Worm (Caenorhabditis elegans) whole organism, midembryonic: ENCODE results near the gene folt-3.

Source experiments
- T22C8.4 ChIP-seq: fragments of 200-800 bp; sonication (Bioruptor generic); IDR thresholded peaks from 2 replicates; pipeline ENCODE4 v1.3.6; 2022; ENCODE audit warnings: missing genetic modification characterization, missing compliant biosample characterization
- cog-1 ChIP-seq: sonication (generic microtip); optimal IDR thresholded peaks from 2 replicates; lab custom pipeline; 2016; ENCODE audit warnings: missing genetic modification characterization, missing compliant biosample characterization
- flt-1 ChIP-seq: fragments of 200-800 bp; sonication (Bioruptor generic); IDR thresholded peaks from 2 replicates; pipeline ENCODE4 v1.3.6; 2022; ENCODE audit warnings: missing genetic modification characterization, missing compliant biosample characterization
- klf-2 ChIP-seq: fragments of 200-800 bp; sonication (Bioruptor generic); conservative IDR thresholded peaks from 2 replicates; pipeline ENCODE4 v1.3.6; 2022; ENCODE audit warnings: missing genetic modification reagents, missing genetic modification characterization, missing compliant biosample characterization
- med-1 ChIP-seq: sonication (generic microtip); optimal IDR thresholded peaks from 2 replicates; lab custom pipeline; 2017; ENCODE audit warnings: missing genetic modification characterization, mild to moderate bottlenecking, missing compliant biosample characterization, antibody characterized with exemption, missing genetic modification reagents; ENCODE audit not compliant: insufficient read depth
- ref-1 ChIP-seq: fragments of 200-800 bp; sonication (Bioruptor generic); conservative IDR thresholded peaks from 2 replicates; pipeline ENCODE4 v1.3.6; 2022; ENCODE audit warnings: missing genetic modification reagents, missing genetic modification characterization, missing compliant biosample characterization
- tab-1 ChIP-seq: fragments of 200-800 bp; sonication (Bioruptor generic); IDR thresholded peaks from 2 replicates; pipeline ENCODE4 v1.3.6; 2022; ENCODE audit warnings: missing genetic modification characterization, missing compliant biosample characterization
- ztf-23 ChIP-seq: fragments of 200-800 bp; sonication (Bioruptor generic); IDR thresholded peaks from 2 replicates; pipeline ENCODE4 v1.3.6; 2022; ENCODE audit warnings: missing genetic modification reagents, missing genetic modification characterization, missing compliant biosample characterization
- ztf-29 ChIP-seq: fragments of 200-800 bp; sonication (Bioruptor generic); IDR thresholded peaks from 2 replicates; pipeline ENCODE4 v1.3.6; 2022; ENCODE audit warnings: missing genetic modification reagents, missing genetic modification characterization, missing compliant biosample characterization

The folt-3 gene

ce11 chrV:7639356-7639755 lies 29.8 kb upstream of the folt-3 start:
- TF ChIP-seq T22C8.4 (GFP tag; lab: Robert Waterston, UW) (no peak), cog-1 (no peak), klf-2 (no peak), med-1 (GFP tag; lab: Kevin White, UChicago) (no peak), ztf-23 (GFP tag; lab: Robert Waterston, UW) (no peak), ztf-29 (GFP tag; lab: Robert Waterston, UW) (no peak), flt-1 (GFP tag; lab: Robert Waterston, UW) (no peak), ref-1 (GFP tag; lab: Robert Waterston, UW) (no peak), tab-1 (no peak)

ce11 chrV:7637801-7638200 lies 28.3 kb upstream of the folt-3 start, which contains the start of gene clec-45:
clec-45 (plus strand) TSS chrV:7638101.
- TF ChIP-seq cog-1 (no peak), ztf-23 (GFP tag; lab: Robert Waterston, UW) (no peak), ztf-29 (GFP tag; lab: Robert Waterston, UW) (no peak), T22C8.4 (GFP tag; lab: Robert Waterston, UW) (no peak), med-1 (GFP tag; lab: Kevin White, UChicago) (no peak), flt-1 (GFP tag; lab: Robert Waterston, UW) (no peak), klf-2 (no peak), tab-1 (no peak), ref-1 (GFP tag; lab: Robert Waterston, UW) (no peak)

ce11 chrV:7635469-7635868 lies 25.9 kb upstream of the folt-3 start, which contains the start of gene srd-29:
srd-29 (plus strand) TSS chrV:7635769.
- TF ChIP-seq flt-1 (GFP tag; lab: Robert Waterston, UW) (no peak), ztf-23 (GFP tag; lab: Robert Waterston, UW) (no peak), cog-1 (no peak), ztf-29 (GFP tag; lab: Robert Waterston, UW) (no peak), med-1 (GFP tag; lab: Kevin White, UChicago) (no peak), klf-2 (no peak), T22C8.4 (GFP tag; lab: Robert Waterston, UW) (no peak), tab-1 (no peak), ref-1 (GFP tag; lab: Robert Waterston, UW) (no peak)

- no peak for TF ChIP-seq med-1 (GFP tag; lab: Kevin White, UChicago)
- TF ChIP-seq ref-1 (GFP tag; lab: Robert Waterston, UW), result no peak
- TF ChIP-seq cog-1, result no peak
- TF ChIP-seq ztf-29 (GFP tag; lab: Robert Waterston, UW), result no peak
- TF ChIP-seq klf-2, result no peak
- TF ChIP-seq tab-1, result no peak
- TF ChIP-seq ztf-23 (GFP tag; lab: Robert Waterston, UW), result no peak
- no peak for TF ChIP-seq T22C8.4 (GFP tag; lab: Robert Waterston, UW)
- no peak for TF ChIP-seq flt-1 (GFP tag; lab: Robert Waterston, UW)
Measured at ce11 chrV:7634657-7635056, 25.1 kb upstream of the folt-3 start, which contains the start of gene srd-31. srd-31 (minus strand) TSS chrV:7634757.

- TF ChIP-seq ref-1 (GFP tag; lab: Robert Waterston, UW) (no peak), flt-1 (GFP tag; lab: Robert Waterston, UW) (no peak), ztf-23 (GFP tag; lab: Robert Waterston, UW) (no peak), med-1 (GFP tag; lab: Kevin White, UChicago) (no peak), cog-1 (no peak), T22C8.4 (GFP tag; lab: Robert Waterston, UW) (no peak)
Measured at ce11 chrV:7631732-7632131, 22.2 kb upstream of the folt-3 start, which contains the start of gene srd-25. srd-25 (plus strand) TSS chrV:7632032.

ce11 chrV:7629504-7629903 lies 20.0 kb upstream of the folt-3 start, which contains the start of gene srd-30:
srd-30 (plus strand) TSS chrV:7629804.
- no peak for TF ChIP-seq klf-2
- TF ChIP-seq ztf-29 (GFP tag; lab: Robert Waterston, UW), result no peak
- TF ChIP-seq ref-1 (GFP tag; lab: Robert Waterston, UW), result no peak

ce11 chrV:7626550-7626949 lies 17.0 kb upstream of the folt-3 start, which contains the start of gene F07C4.6:
F07C4.6 (plus strand) TSS chrV:7626850.
- no peak for TF ChIP-seq T22C8.4 (GFP tag; lab: Robert Waterston, UW)
- no peak for TF ChIP-seq klf-2
- no peak for TF ChIP-seq ref-1 (GFP tag; lab: Robert Waterston, UW)
- TF ChIP-seq flt-1 (GFP tag; lab: Robert Waterston, UW), result no peak
- no peak for TF ChIP-seq ztf-29 (GFP tag; lab: Robert Waterston, UW)
- TF ChIP-seq ztf-23 (GFP tag; lab: Robert Waterston, UW), result no peak
- TF ChIP-seq med-1 (GFP tag; lab: Kevin White, UChicago), result no peak
- TF ChIP-seq tab-1, result no peak
- no peak for TF ChIP-seq cog-1

ce11 chrV:7624652-7625051 lies 15.1 kb upstream of the folt-3 start, which contains the start of gene grsp-4:
grsp-4 (plus strand) TSS chrV:7624952.
- TF ChIP-seq ztf-29 (GFP tag; lab: Robert Waterston, UW), result no peak
- TF ChIP-seq klf-2, result no peak
- no peak for TF ChIP-seq med-1 (GFP tag; lab: Kevin White, UChicago)
- TF ChIP-seq flt-1 (GFP tag; lab: Robert Waterston, UW), result no peak
- TF ChIP-seq ztf-23 (GFP tag; lab: Robert Waterston, UW), result no peak
- TF ChIP-seq ref-1 (GFP tag; lab: Robert Waterston, UW), result no peak
- no peak for TF ChIP-seq tab-1
- TF ChIP-seq cog-1, result no peak
- no peak for TF ChIP-seq T22C8.4 (GFP tag; lab: Robert Waterston, UW)

- no peak for TF ChIP-seq cog-1
- TF ChIP-seq med-1 (GFP tag; lab: Kevin White, UChicago), result no peak
- TF ChIP-seq T22C8.4 (GFP tag; lab: Robert Waterston, UW), result no peak
- TF ChIP-seq ztf-29 (GFP tag; lab: Robert Waterston, UW), result no peak
- no peak for TF ChIP-seq flt-1 (GFP tag; lab: Robert Waterston, UW)
- TF ChIP-seq ref-1 (GFP tag; lab: Robert Waterston, UW), result no peak
- TF ChIP-seq klf-2, result no peak
- no peak for TF ChIP-seq tab-1
- no peak for TF ChIP-seq ztf-23 (GFP tag; lab: Robert Waterston, UW)
Measured at ce11 chrV:7624152-7624551, 14.6 kb upstream of the folt-3 start, which contains the start of gene C50E3.13. C50E3.13 (minus strand) TSS chrV:7624252.
